Fruit fly (Drosophila melanogaster): ENCODE results near the gene CG2698.

Gene CG2698

dm6 chr3R:8027203-8027688, 25.9 kb downstream of the CG2698 start (continued):
- no peak for TF ChIP-seq dan (GFP tag; IDR thresholded peaks at IDR 0.05)
- TF ChIP-seq Usf (GFP tag; optimal IDR thresholded peaks at IDR 0.05), result peak; percentile 70
- peak; percentile 67 for TF ChIP-seq CG5953 (GFP tag; IDR thresholded peaks at IDR 0.05)
- TF ChIP-seq CG17385 (GFP tag; optimal IDR thresholded peaks at IDR 0.05), result peak; percentile 92
- TF ChIP-seq CG30431 (GFP tag; optimal IDR thresholded peaks at IDR 0.05), result peak; percentile 80
- peak; percentile 70 for TF ChIP-seq H2.0 (GFP tag; IDR thresholded peaks at IDR 0.05)
- no peak for TF ChIP-seq crol (GFP tag; IDR thresholded peaks at IDR 0.05)
- TF ChIP-seq fd3F (GFP tag; optimal IDR thresholded peaks at IDR 0.05), result peak; percentile 88
- peak; percentile 70 for TF ChIP-seq CG1233 (GFP tag; optimal IDR thresholded peaks at IDR 0.05)
- TF ChIP-seq CG1792 (GFP tag; optimal IDR thresholded peaks at IDR 0.05), result no peak
- TF ChIP-seq pros (GFP tag; optimal IDR thresholded peaks at IDR 0.05), result no peak
- TF ChIP-seq nerfin-1 (tag; optimal IDR thresholded peaks at IDR 0.05), result peak; percentile 61
- TF ChIP-seq cas (GFP tag; IDR thresholded peaks at IDR 0.05), result no peak
- TF ChIP-seq fru (optimal IDR thresholded peaks at IDR 0.05), result no peak
- peak; percentile 77 for TF ChIP-seq tap (tag; optimal IDR thresholded peaks at IDR 0.05)
- no peak for TF ChIP-seq cad (GFP tag; optimal IDR thresholded peaks at IDR 0.05)
- 0 out of 3 replicates have a peak, but pooled peaks have one; percentile 39 for TF ChIP-seq gce (GFP tag; IDR thresholded peaks at IDR 0.05)
- 0 out of 3 replicates have a peak, but pooled peaks have one; percentile 35 for TF ChIP-seq CG3726 (GFP tag; IDR thresholded peaks at IDR 0.05)
- no peak for TF ChIP-seq Opbp (GFP tag; IDR thresholded peaks at IDR 0.05; ENCODE audit: partially characterized antibody)
- TF ChIP-seq vfl (GFP tag; optimal IDR thresholded peaks at IDR 0.05), result no peak
- no peak for TF ChIP-seq Hey (tag; optimal IDR thresholded peaks at IDR 0.05)
- TF ChIP-seq lbe (GFP tag; optimal IDR thresholded peaks at IDR 0.05), result peak; percentile 46
- no peak for TF ChIP-seq tll (GFP tag; optimal IDR thresholded peaks at IDR 0.05)
- peak; percentile 67 for TF ChIP-seq CG4617 (GFP tag; optimal IDR thresholded peaks at IDR 0.05; ENCODE audit: borderline replicate concordance)
- no peak for TF ChIP-seq disco-r (GFP tag; optimal IDR thresholded peaks at IDR 0.05)
- TF ChIP-seq CG16863 (GFP tag; optimal IDR thresholded peaks at IDR 0.05), result peak; percentile 37
- TF ChIP-seq wek (GFP tag; optimal IDR thresholded peaks at IDR 0.05), result no peak
- TF ChIP-seq CG2889 (GFP tag; IDR thresholded peaks at IDR 0.05), result 0 out of 3 replicates have a peak, but pooled peaks have one; percentile 13
- TF ChIP-seq Rfx (GFP tag; IDR thresholded peaks at IDR 0.05), result peak; percentile 76
- TF ChIP-seq CG31388 (GFP tag; optimal IDR thresholded peaks at IDR 0.05), result no peak
- TF ChIP-seq Ada2b (GFP tag; IDR thresholded peaks at IDR 0.05), result peak; percentile 28; the same call in 1 of the 2 replicates
- TF ChIP-seq CG15601 (tag; optimal IDR thresholded peaks at IDR 0.05), result peak; percentile 92
- TF ChIP-seq CG17802 (tag; optimal IDR thresholded peaks at IDR 0.05), result no peak
- TF ChIP-seq CG3995 (GFP tag; optimal IDR thresholded peaks at IDR 0.05), result no peak
- TF ChIP-seq fu2 (GFP tag; optimal IDR thresholded peaks at IDR 0.05), result peak; percentile 25
- TF ChIP-seq ttk (GFP tag; IDR thresholded peaks at IDR 0.05), result peak; percentile 81
- peak; percentile 86 for TF ChIP-seq CG3281 (GFP tag; optimal IDR thresholded peaks at IDR 0.05)
- TF ChIP-seq CG11695 (GFP tag; IDR thresholded peaks at IDR 0.05), result peak; percentile 84
- peak; percentile 90 for TF ChIP-seq CG13296 (GFP tag; optimal IDR thresholded peaks at IDR 0.05)
- TF ChIP-seq ssp (GFP tag; IDR thresholded peaks at IDR 0.05), result no peak; the same call in none of the 2 replicates
- TF ChIP-seq CG17568 (GFP tag; optimal IDR thresholded peaks at IDR 0.05), result peak; percentile 50
- TF ChIP-seq CG10959 (GFP tag; IDR thresholded peaks at IDR 0.05), result 0 out of 2 replicates have a peak, but pooled peaks have one; percentile 4
- no peak for TF ChIP-seq CG16813 (GFP tag; IDR thresholded peaks at IDR 0.05; ENCODE audit: partially characterized antibody)
- peak; percentile 8 for TF ChIP-seq Myb (GFP tag; optimal IDR thresholded peaks at IDR 0.05)
- peak; percentile 49 for TF ChIP-seq stc (GFP tag; IDR thresholded peaks at IDR 0.05)
- no peak for TF ChIP-seq ac (GFP tag; optimal IDR thresholded peaks at IDR 0.05)
- peak; percentile 61 for TF ChIP-seq CG8359 (GFP tag; optimal IDR thresholded peaks at IDR 0.05; ENCODE audit: borderline replicate concordance)
- TF ChIP-seq otp (GFP tag; IDR thresholded peaks at IDR 0.05), result no peak
- no peak for TF ChIP-seq cg (GFP tag; optimal IDR thresholded peaks at IDR 0.05)
- peak; percentile 74 for TF ChIP-seq scrt (GFP tag; optimal IDR thresholded peaks at IDR 0.05)
- TF ChIP-seq NC2β (GFP tag; optimal IDR thresholded peaks at IDR 0.05), result no peak

All from whole organism, embryonic.